Fruit fly (Drosophila melanogaster) whole organism, embryonic: Measurements from ENCODE around the gene InR.
A peak's percentile ranks its signal among the peaks of the same experiment; 100 is the strongest.

ENCODE experiments used
- Blimp-1 ChIP-seq: fragments of 200-800 bp; sonication (Bioruptor generic); optimal IDR thresholded peaks from 3 replicates; lab custom pipeline; 2018; ENCODE audit warnings: missing biosample characterization, missing genetic modification characterization, mild to moderate bottlenecking, moderate library complexity, missing genetic modification reagents
- CG13894 ChIP-seq: fragments of 200-800 bp; sonication (Bioruptor generic); optimal IDR thresholded peaks from 3 replicates; lab custom pipeline; 2018; ENCODE audit warnings: missing biosample characterization, mild to moderate bottlenecking, missing genetic modification characterization, moderate library complexity
- CG15269 ChIP-seq: fragments of 200-800 bp; sonication (Bioruptor generic); optimal IDR thresholded peaks from 2 replicates; lab custom pipeline; 2018; ENCODE audit warnings: missing biosample characterization, mild to moderate bottlenecking, missing genetic modification characterization, moderate library complexity
- CG15479 ChIP-seq: fragments of 200-800 bp; sonication (Bioruptor generic); optimal IDR thresholded peaks from 3 replicates; lab custom pipeline; 2019; ENCODE audit warnings: missing biosample characterization, mild to moderate bottlenecking, missing genetic modification characterization, moderate library complexity
- CG17186 ChIP-seq: fragments of 200-800 bp; sonication (Bioruptor generic); optimal IDR thresholded peaks from 3 replicates; lab custom pipeline; 2017; ENCODE audit warnings: missing biosample characterization, missing genetic modification reagents, missing genetic modification characterization
- CG17385 ChIP-seq: fragments of 200-800 bp; sonication (Bioruptor generic); optimal IDR thresholded peaks from 3 replicates; lab custom pipeline; 2018; ENCODE audit warnings: missing biosample characterization, mild to moderate bottlenecking, missing genetic modification characterization
- CG17829 ChIP-seq: fragments of 200-800 bp; optimal IDR thresholded peaks from 2 replicates; lab custom pipeline; 2019; ENCODE audit warnings: missing biosample characterization, mild to moderate bottlenecking, missing genetic modification characterization, moderate library complexity
- CG3163 ChIP-seq: fragments of 200-800 bp; sonication (Bioruptor generic); optimal IDR thresholded peaks from 3 replicates; lab custom pipeline; 2016; ENCODE audit warnings: missing biosample characterization, missing genetic modification characterization
- CG5180 ChIP-seq: fragments of 200-800 bp; sonication (Bioruptor generic); optimal IDR thresholded peaks from 3 replicates; lab custom pipeline; 2017; ENCODE audit warnings: missing biosample characterization, missing genetic modification characterization, mild to moderate bottlenecking, moderate library complexity, missing genetic modification reagents
- CG7928 ChIP-seq: fragments of 200-800 bp; sonication (Bioruptor generic); optimal IDR thresholded peaks from 2 replicates; lab custom pipeline; 2017; ENCODE audit warnings: missing biosample characterization, mild to moderate bottlenecking, missing genetic modification characterization
- CG8281 ChIP-seq: fragments of 200-800 bp; sonication (Bioruptor generic); optimal IDR thresholded peaks from 2 replicates; lab custom pipeline; 2018; ENCODE audit warnings: missing biosample characterization, mild to moderate bottlenecking, missing genetic modification characterization, moderate library complexity
- CG8924 ChIP-seq: fragments of 200-800 bp; optimal IDR thresholded peaks from 3 replicates; lab custom pipeline; 2019; ENCODE audit warnings: missing biosample characterization, mild to moderate bottlenecking, missing genetic modification characterization, moderate library complexity
- CG9437 ChIP-seq: fragments of 200-800 bp; sonication (Bioruptor generic); optimal IDR thresholded peaks from 2 replicates; lab custom pipeline; 2018; ENCODE audit warnings: missing biosample characterization, mild to moderate bottlenecking, missing genetic modification characterization
- CG9817 ChIP-seq: fragments of 200-800 bp; sonication (Bioruptor generic); optimal IDR thresholded peaks from 2 replicates; lab custom pipeline; 2018; ENCODE audit warnings: missing biosample characterization, mild to moderate bottlenecking, missing genetic modification characterization, moderate library complexity
- D19A ChIP-seq: fragments of 200-800 bp; optimal IDR thresholded peaks from 3 replicates; lab custom pipeline; 2019; ENCODE audit warnings: missing biosample characterization, mild to moderate bottlenecking, missing genetic modification characterization, moderate library complexity
- Dip3 ChIP-seq: fragments of 200-800 bp; sonication (Bioruptor generic); optimal IDR thresholded peaks from 3 replicates; lab custom pipeline; 2016; ENCODE audit warnings: missing biosample characterization, missing genetic modification characterization
- Gsc ChIP-seq: fragments of 200-800 bp; sonication (Bioruptor generic); IDR thresholded peaks from 2 replicates; pipeline ENCODE4 v1.3.6; 2022; ENCODE audit warnings: missing biosample characterization, missing genetic modification characterization
- HLH3B ChIP-seq: fragments of 200-800 bp; sonication (Bioruptor generic); IDR thresholded peaks from 2 replicates; pipeline ENCODE4 v1.3.6; 2022; ENCODE audit warnings: missing biosample characterization, missing genetic modification characterization
- Med ChIP-seq: fragments of 200-800 bp; sonication (Bioruptor generic); peaks from one replicate; lab custom pipeline; 2016; ENCODE audit warnings: missing biosample characterization, missing genetic modification characterization, mild to moderate bottlenecking, inconsistent platforms, moderate library complexity
- Pdp1 ChIP-seq, 2 experiments: fragments of 200-800 bp; sonication (Bioruptor generic); optimal IDR thresholded peaks; 3 replicates each; lab custom pipeline; 2016; ENCODE audit warnings: missing biosample characterization in 2 of 2, missing genetic modification characterization in 2 of 2, mild to moderate bottlenecking in 1 of 2, moderate library complexity in 1 of 2
- Sox100B ChIP-seq: fragments of 200-800 bp; sonication (Bioruptor generic); optimal IDR thresholded peaks from 3 replicates; lab custom pipeline; 2018; ENCODE audit warnings: missing biosample characterization, mild to moderate bottlenecking, missing genetic modification characterization
- Sry-β ChIP-seq: fragments of 200-800 bp; sonication (Bioruptor generic); optimal IDR thresholded peaks from 2 replicates; lab custom pipeline; 2018; ENCODE audit warnings: missing biosample characterization, mild to moderate bottlenecking, missing genetic modification characterization, moderate library complexity
- Stat92E ChIP-seq, 3 experiments: fragments of >200 bp in 2 of 3; fragments of 200-800 bp in 1 of 3; sonication (Bioruptor generic) in 1 of 3; optimal IDR thresholded peaks; 2 replicates each; lab custom pipeline; 2017 to 2019; ENCODE audit warnings: missing biosample characterization in 3 of 3, missing genetic modification characterization in 3 of 3, mild to moderate bottlenecking in 1 of 3, moderate library complexity in 1 of 3
- Trl ChIP-seq, 3 experiments: fragments of >200 bp in 2 of 3; fragments of 200-800 bp in 1 of 3; sonication (Bioruptor generic) in 1 of 3; optimal IDR thresholded peaks; 2 replicates in 1 of 3; 3 replicates in 2 of 3; lab custom pipeline; 2016 to 2017; ENCODE audit warnings: missing biosample characterization in 1 of 3, missing genetic modification characterization in 1 of 3
- YL-1 ChIP-seq: fragments of 200-800 bp; sonication (Bioruptor generic); optimal IDR thresholded peaks from 3 replicates; lab custom pipeline; 2017; ENCODE audit warnings: missing biosample characterization, mild to moderate bottlenecking, missing genetic modification characterization
- abd-A ChIP-seq: fragments of 200-800 bp; sonication (Bioruptor generic); optimal IDR thresholded peaks from 3 replicates; lab custom pipeline; 2019; ENCODE audit warnings: missing biosample characterization, mild to moderate bottlenecking, missing genetic modification characterization, moderate library complexity
- bsh ChIP-seq, 2 experiments: fragments of 200-800 bp; sonication (Bioruptor generic); optimal IDR thresholded peaks; 2 replicates each; lab custom pipeline; 2017 to 2018; ENCODE audit warnings: mild to moderate bottlenecking in 2 of 2, missing biosample characterization in 2 of 2, missing genetic modification characterization in 2 of 2, moderate library complexity in 1 of 2
- cg ChIP-seq: fragments of 200-800 bp; sonication (Bioruptor generic); optimal IDR thresholded peaks from 3 replicates; lab custom pipeline; 2019; ENCODE audit warnings: missing biosample characterization, mild to moderate bottlenecking, missing genetic modification characterization, moderate library complexity
- crp ChIP-seq, 2 experiments: fragments of 200-800 bp; sonication (Bioruptor generic); optimal IDR thresholded peaks; 2 replicates in 1 of 2; 3 replicates in 1 of 2; lab custom pipeline; 2017; ENCODE audit warnings: missing biosample characterization in 2 of 2, missing genetic modification characterization in 2 of 2, mild to moderate bottlenecking in 1 of 2, moderate library complexity in 1 of 2
- eve ChIP-seq, 2 experiments: fragments of >200 bp; optimal IDR thresholded peaks; 2 replicates each; lab custom pipeline; 2017; ENCODE audit warnings: missing biosample characterization in 2 of 2, missing genetic modification characterization in 2 of 2
- fd102C ChIP-seq: fragments of 200-800 bp; sonication (Bioruptor generic); optimal IDR thresholded peaks from 2 replicates; lab custom pipeline; 2018; ENCODE audit warnings: missing biosample characterization, mild to moderate bottlenecking, missing genetic modification characterization, moderate library complexity
- kay ChIP-seq: fragments of 200-800 bp; sonication (Bioruptor generic); optimal IDR thresholded peaks from 2 replicates; lab custom pipeline; 2016; ENCODE audit warnings: missing biosample characterization, missing genetic modification characterization
- nom ChIP-seq: fragments of 200-800 bp; sonication (Bioruptor generic); optimal IDR thresholded peaks from 2 replicates; lab custom pipeline; 2017; ENCODE audit warnings: missing biosample characterization, missing genetic modification characterization, mild to moderate bottlenecking, moderate library complexity, missing genetic modification reagents
- pita ChIP-seq: fragments of 200-800 bp; sonication (Bioruptor generic); optimal IDR thresholded peaks from 2 replicates; lab custom pipeline; 2017; ENCODE audit warnings: missing biosample characterization, mild to moderate bottlenecking, missing genetic modification characterization
- pros ChIP-seq: fragments of 200-800 bp; sonication (Bioruptor generic); optimal IDR thresholded peaks from 3 replicates; lab custom pipeline; 2019; ENCODE audit warnings: missing biosample characterization, mild to moderate bottlenecking, missing genetic modification characterization, moderate library complexity
- rib ChIP-seq: fragments of 200-800 bp; sonication (Bioruptor generic); IDR thresholded peaks from 2 replicates; pipeline ENCODE4 v1.3.6; 2022; ENCODE audit warnings: missing biosample characterization, missing genetic modification characterization
- sens ChIP-seq: fragments of 200-800 bp; sonication (Bioruptor generic); peaks from one replicate; lab custom pipeline; 2016; ENCODE audit warnings: missing biosample characterization, missing genetic modification characterization
- sqz ChIP-seq: fragments of 200-800 bp; sonication (Bioruptor generic); optimal IDR thresholded peaks from 3 replicates; lab custom pipeline; 2018; ENCODE audit warnings: missing biosample characterization, mild to moderate bottlenecking, missing genetic modification characterization
- trem ChIP-seq: fragments of 200-800 bp; optimal IDR thresholded peaks from 3 replicates; lab custom pipeline; 2019; ENCODE audit warnings: missing biosample characterization, mild to moderate bottlenecking, missing genetic modification characterization, moderate library complexity
- tx ChIP-seq: fragments of 200-800 bp; sonication (Bioruptor generic); optimal IDR thresholded peaks from 2 replicates; lab custom pipeline; 2016; ENCODE audit warnings: missing biosample characterization, missing genetic modification characterization
- yki ChIP-seq: fragments of >200 bp; optimal IDR thresholded peaks from 3 replicates; lab custom pipeline; 2018
- zen ChIP-seq: fragments of 200-800 bp; sonication (Bioruptor generic); optimal IDR thresholded peaks from 3 replicates; lab custom pipeline; 2018; ENCODE audit warnings: missing biosample characterization, mild to moderate bottlenecking, missing genetic modification characterization, moderate library complexity
- zf30C ChIP-seq: fragments of 200-800 bp; sonication (Bioruptor generic); optimal IDR thresholded peaks from 3 replicates; lab custom pipeline; 2018; ENCODE audit warnings: missing biosample characterization, mild to moderate bottlenecking, missing genetic modification characterization
- zfh1 ChIP-seq: fragments of 200-800 bp; sonication (Bioruptor generic); IDR thresholded peaks from 3 replicates; pipeline ENCODE4 v1.3.6; 2022; ENCODE audit warnings: missing biosample characterization, missing genetic modification characterization

Gene InR

dm6 chr3R:21631757-21632473 lies 12.8 kb upstream of the InR start (continued):
- TF ChIP-seq Sry-β (GFP tag; lab: Kevin White, UChicago) (no peak), eve (GFP tag; optimal IDR thresholded peaks at IDR 0.05; lab: Kevin White, UChicago) (peak in 1 of 2 experiments; percentile 64), zfh1 (GFP tag; lab: Robert Waterston, UW) (no peak), YL-1 (GFP tag; lab: Kevin White, UChicago) (peak; percentile 8), kay (GFP tag; lab: Kevin White, UChicago) (no peak), trem (tag; lab: Kevin White, UChicago) (no peak), CG13894 (tag; lab: Kevin White, UChicago) (no peak), fd102C (no peak), zf30C (no peak), HLH3B (no peak), Gsc (GFP tag; lab: Robert Waterston, UW) (no peak), CG8281 (tag; lab: Kevin White, UChicago) (peak; percentile 99), pita (no peak), CG7928 (GFP tag; lab: Kevin White, UChicago) (no peak), D19A (tag; lab: Kevin White, UChicago) (no peak)

- TF ChIP-seq Sox100B (GFP tag; lab: Kevin White, UChicago) = no peak
- TF ChIP-seq CG9817 (tag; lab: Kevin White, UChicago) = no peak
- no peak for TF ChIP-seq CG17186 (GFP tag; lab: Kevin White, UChicago)
These were observed 11.9 kb upstream of the InR start for dm6 chr3R:21630979-21631499.

- TF ChIP-seq yki (lab: Kevin White, UChicago) (peak; percentile 24), abd-A (tag; lab: Kevin White, UChicago) (peak; percentile 39), nom (GFP tag; lab: Kevin White, UChicago) (peak; percentile 67), zen (peak; percentile 5), Pdp1 (GFP tag; optimal IDR thresholded peaks at IDR 0.05; lab: Kevin White, UChicago) (peak in 1 of 2 experiments; percentile 54), CG9437 (GFP tag; lab: Kevin White, UChicago) (peak; percentile 7), Blimp-1 (GFP tag; lab: Kevin White, UChicago) (peak; percentile 77), Med (GFP tag; lab: Kevin White, UChicago) (peak; percentile 23), pros (GFP tag; lab: Kevin White, UChicago) (peak; percentile 38), bsh (GFP tag; optimal IDR thresholded peaks at IDR 0.05; lab: Kevin White, UChicago) (peak in 1 of 2 experiments; percentile 56), CG17829 (tag; lab: Kevin White, UChicago) (no peak), Stat92E (GFP tag; optimal IDR thresholded peaks at IDR 0.05; lab: Kevin White, UChicago) (peak in 1 of 3 experiments; percentile 75), eve (GFP tag; optimal IDR thresholded peaks at IDR 0.05; lab: Kevin White, UChicago) (peak in 1 of 2 experiments; percentile 45), CG17385 (GFP tag; lab: Kevin White, UChicago) (peak; percentile 89), CG8924 (tag; lab: Kevin White, UChicago) (peak; percentile 3), tx (no peak), CG15479 (GFP tag; lab: Kevin White, UChicago) (peak; percentile 36), CG15269 (no peak), Trl (optimal IDR thresholded peaks at IDR 0.05; lab: Kevin White, UChicago) (peak; percentile 90), Trl (GFP tag; optimal IDR thresholded peaks at IDR 0.05; lab: Kevin White, UChicago) (no peak), sqz (GFP tag; lab: Kevin White, UChicago) (no peak), Dip3 (GFP tag; lab: Kevin White, UChicago) (no peak), CG5180 (peak; percentile 4), sens (GFP tag; lab: Kevin White, UChicago) (peak; percentile 85), rib (GFP tag; lab: Robert Waterston, UW) (no peak), CG3163 (peak; percentile 22), crp (GFP tag; optimal IDR thresholded peaks at IDR 0.05; lab: Kevin White, UChicago) (peak in 1 of 2 experiments; percentile 58), cg (peak; percentile 95)
These were observed 11.2 kb upstream of the InR start for dm6 chr3R:21630226-21630857.
